Fruit fly (Drosophila melanogaster) whole organism, adult: Measurements from ENCODE around the gene sr.

Source experiments
- CG11617 ChIP-seq: fragments of 200-800 bp; sonication (Bioruptor generic); optimal IDR thresholded peaks from 2 replicates; lab custom pipeline; 2017; ENCODE audit warnings: mild to moderate bottlenecking, missing biosample characterization, missing genetic modification reagents, missing genetic modification characterization
- CG1620 ChIP-seq: fragments of 200-800 bp; sonication (Bioruptor generic); optimal IDR thresholded peaks from 2 replicates; lab custom pipeline; 2016; ENCODE audit warnings: missing biosample characterization, missing genetic modification characterization
- CG5204 ChIP-seq: fragments of 200-800 bp; sonication (Bioruptor generic); optimal IDR thresholded peaks from 2 replicates; lab custom pipeline; 2016; ENCODE audit warnings: missing biosample characterization, missing genetic modification characterization
- CG7101 ChIP-seq: fragments of 200-800 bp; sonication (Bioruptor generic); optimal IDR thresholded peaks from 2 replicates; lab custom pipeline; 2018; ENCODE audit warnings: missing biosample characterization, mild to moderate bottlenecking, missing genetic modification characterization, moderate library complexity
- Clk ChIP-seq: fragments of 200-800 bp; sonication (Bioruptor generic); optimal IDR thresholded peaks from 2 replicates; lab custom pipeline; 2017; ENCODE audit warnings: missing biosample characterization, missing genetic modification characterization
- Crg-1 ChIP-seq: fragments of 200-800 bp; sonication (Bioruptor generic); optimal IDR thresholded peaks from 2 replicates; lab custom pipeline; 2016; ENCODE audit warnings: missing biosample characterization, missing genetic modification characterization
- Mnt ChIP-seq: fragments of 200-800 bp; sonication (Bioruptor generic); optimal IDR thresholded peaks from 2 replicates; lab custom pipeline; 2016; ENCODE audit warnings: missing biosample characterization, mild to moderate bottlenecking, missing genetic modification characterization
- cnc ChIP-seq, 2 experiments: fragments of >200 bp; optimal IDR thresholded peaks; 2 replicates each; lab custom pipeline; 2017
- pad ChIP-seq: fragments of 200-800 bp; sonication (Bioruptor generic); optimal IDR thresholded peaks from 3 replicates; lab custom pipeline; 2017; ENCODE audit warnings: missing biosample characterization, missing genetic modification characterization, mild to moderate bottlenecking, moderate library complexity, missing genetic modification reagents
- tj ChIP-seq: fragments of 200-800 bp; sonication (Bioruptor generic); optimal IDR thresholded peaks from 3 replicates; lab custom pipeline; 2017; ENCODE audit warnings: missing biosample characterization, mild to moderate bottlenecking, missing genetic modification characterization, moderate library complexity

DNA sequence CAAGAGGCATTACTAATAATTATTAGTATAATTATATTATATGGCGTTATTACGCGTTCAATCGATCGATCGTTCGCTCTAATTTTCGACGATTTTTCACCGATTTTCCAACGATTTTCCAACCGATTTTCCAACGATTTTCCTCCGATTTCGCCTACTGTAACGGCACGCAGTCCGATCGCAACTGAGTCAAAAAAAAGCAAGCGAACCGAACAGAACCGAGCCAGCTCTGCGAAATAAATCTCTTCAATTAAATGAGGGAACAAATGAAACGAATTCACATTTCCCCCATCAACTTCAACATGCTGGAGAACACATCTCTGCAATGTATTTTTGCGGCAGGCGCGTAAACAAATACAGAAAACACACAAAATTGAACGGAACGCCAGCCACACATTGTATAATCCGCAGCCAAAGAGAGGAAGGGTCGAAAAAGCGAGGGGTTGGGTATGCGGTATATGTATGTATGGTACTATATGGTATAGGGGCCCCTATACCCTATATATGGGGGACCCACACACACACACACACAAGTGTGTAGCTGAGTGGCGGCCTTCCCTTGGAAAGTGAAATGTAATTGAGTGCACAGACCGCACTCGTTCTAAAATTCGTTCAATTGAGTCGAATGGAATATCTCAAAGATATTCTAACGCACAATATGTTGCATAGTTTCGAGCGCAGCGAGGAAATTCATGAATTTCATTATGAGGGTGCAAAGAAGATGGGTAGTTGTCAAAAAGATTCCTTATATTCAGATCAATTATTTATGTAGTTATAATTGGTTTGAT is 37.6 kb upstream of the sr start, which contains the start of gene htl:
- TF ChIP-seq tj (GFP tag; lab: Kevin White, UChicago) (no peak), Crg-1 (GFP tag; lab: Kevin White, UChicago) (no peak), pad (GFP tag; lab: Kevin White, UChicago) (peak; percentile 21), Clk (GFP tag; lab: Kevin White, UChicago) (no peak), CG11617 (GFP tag; lab: Kevin White, UChicago) (no peak), CG5204 (GFP tag; lab: Kevin White, UChicago) (no peak), Mnt (GFP tag; lab: Kevin White, UChicago) (no peak), cnc (optimal IDR thresholded peaks at IDR 0.05; lab: Kevin White, UChicago) (no peak), CG7101 (tag; lab: Kevin White, UChicago) (no peak), CG1620 (GFP tag; lab: Kevin White, UChicago) (no peak)
